Fruit fly (Drosophila melanogaster) whole organism, pupa: ENCODE results near the gene SK.

Experiments used
- CG10348 ChIP-seq: fragments of 200-800 bp; sonication (Bioruptor generic); IDR thresholded peaks from 2 replicates; pipeline ENCODE4 v1.3.6; 2022; ENCODE audit warnings: missing biosample characterization, missing genetic modification characterization
- CG12605 ChIP-seq: fragments of 200-800 bp; sonication (Bioruptor generic); IDR thresholded peaks from 2 replicates; pipeline ENCODE4 v1.3.6; 2022; ENCODE audit warnings: missing biosample characterization, missing genetic modification characterization
- CG13204 ChIP-seq: fragments of 200-800 bp; sonication (Bioruptor generic); optimal IDR thresholded peaks from 2 replicates; lab custom pipeline; 2018; ENCODE audit warnings: missing biosample characterization, mild to moderate bottlenecking, missing genetic modification characterization, moderate library complexity
- CG14655 ChIP-seq: fragments of 200-800 bp; sonication (Bioruptor generic); optimal IDR thresholded peaks from 3 replicates; lab custom pipeline; 2017; ENCODE audit warnings: mild to moderate bottlenecking, missing biosample characterization, missing genetic modification reagents, missing genetic modification characterization
- CG15710 ChIP-seq: fragments of 200-800 bp; sonication (Bioruptor generic); optimal IDR thresholded peaks from 2 replicates; lab custom pipeline; 2018; ENCODE audit warnings: missing biosample characterization, mild to moderate bottlenecking, missing genetic modification characterization, moderate library complexity
- CG17806 ChIP-seq: fragments of 200-800 bp; sonication (Bioruptor generic); optimal IDR thresholded peaks from 2 replicates; lab custom pipeline; 2018; ENCODE audit warnings: missing biosample characterization, mild to moderate bottlenecking, missing genetic modification characterization, moderate library complexity
- CG32121 ChIP-seq: fragments of 200-800 bp; sonication (Bioruptor generic); IDR thresholded peaks from 2 replicates; pipeline ENCODE4 v1.3.6; 2022; ENCODE audit warnings: missing biosample characterization, missing genetic modification characterization
- CG34367 ChIP-seq: fragments of 200-800 bp; sonication (Bioruptor generic); optimal IDR thresholded peaks from 2 replicates; lab custom pipeline; 2018; ENCODE audit warnings: missing biosample characterization, mild to moderate bottlenecking, missing genetic modification characterization
- CG4496 ChIP-seq: fragments of 200-800 bp; sonication (Bioruptor generic); IDR thresholded peaks from 3 replicates; pipeline ENCODE4 v1.3.6; 2022; ENCODE audit warnings: missing biosample characterization, missing genetic modification characterization
- CG8159 ChIP-seq: fragments of 200-800 bp; sonication (Bioruptor generic); optimal IDR thresholded peaks from 3 replicates; lab custom pipeline; 2018; ENCODE audit warnings: missing biosample characterization, mild to moderate bottlenecking, missing genetic modification characterization, moderate library complexity
- CG8301 ChIP-seq: fragments of 200-800 bp; sonication (Bioruptor generic); optimal IDR thresholded peaks from 2 replicates; lab custom pipeline; 2018; ENCODE audit warnings: missing biosample characterization, mild to moderate bottlenecking, missing genetic modification characterization
- CG9948 ChIP-seq: fragments of 200-800 bp; sonication (Bioruptor generic); optimal IDR thresholded peaks from 2 replicates; lab custom pipeline; 2018; ENCODE audit warnings: missing biosample characterization, mild to moderate bottlenecking, missing genetic modification characterization, moderate library complexity
- D1 ChIP-seq: fragments of 200-800 bp; sonication (Bioruptor generic); optimal IDR thresholded peaks from 2 replicates; lab custom pipeline; 2018; ENCODE audit warnings: missing biosample characterization, mild to moderate bottlenecking, missing genetic modification characterization, moderate library complexity
- EcR ChIP-seq: fragments of 200-800 bp; sonication (Bioruptor generic); optimal IDR thresholded peaks from 3 replicates; lab custom pipeline; 2019; ENCODE audit warnings: missing biosample characterization, missing genetic modification characterization, mild to moderate bottlenecking, moderate library complexity, missing genetic modification reagents
- Ets98B ChIP-seq: fragments of 200-800 bp; sonication (Bioruptor generic); IDR thresholded peaks from 2 replicates; pipeline ENCODE4 v1.3.6; 2022; ENCODE audit warnings: missing biosample characterization, missing genetic modification characterization
- Pif1A ChIP-seq: fragments of 200-800 bp; sonication (Bioruptor generic); optimal IDR thresholded peaks from 3 replicates; lab custom pipeline; 2016; ENCODE audit warnings: missing biosample characterization, missing genetic modification characterization
- Pif1B ChIP-seq: fragments of 200-800 bp; sonication (Bioruptor generic); optimal IDR thresholded peaks from 3 replicates; lab custom pipeline; 2016; ENCODE audit warnings: missing biosample characterization, missing genetic modification characterization
- Snoo ChIP-seq: fragments of 200-800 bp; sonication (Bioruptor generic); optimal IDR thresholded peaks from 3 replicates; lab custom pipeline; 2017; ENCODE audit warnings: missing biosample characterization, mild to moderate bottlenecking, missing genetic modification characterization, inconsistent platforms
- fd96Ca ChIP-seq: fragments of 200-800 bp; sonication (Bioruptor generic); IDR thresholded peaks from 3 replicates; pipeline ENCODE4 v1.3.6; 2022; ENCODE audit warnings: missing biosample characterization, missing genetic modification characterization
- gl ChIP-seq: fragments of 200-800 bp; sonication (Bioruptor generic); optimal IDR thresholded peaks from 2 replicates; lab custom pipeline; 2018; ENCODE audit warnings: missing biosample characterization, mild to moderate bottlenecking, missing genetic modification characterization
- rn ChIP-seq: fragments of 200-800 bp; sonication (Bioruptor generic); IDR thresholded peaks from 2 replicates; pipeline ENCODE4 v1.3.6; 2022; ENCODE audit warnings: missing biosample characterization, missing genetic modification characterization

The SK gene

DNA sequence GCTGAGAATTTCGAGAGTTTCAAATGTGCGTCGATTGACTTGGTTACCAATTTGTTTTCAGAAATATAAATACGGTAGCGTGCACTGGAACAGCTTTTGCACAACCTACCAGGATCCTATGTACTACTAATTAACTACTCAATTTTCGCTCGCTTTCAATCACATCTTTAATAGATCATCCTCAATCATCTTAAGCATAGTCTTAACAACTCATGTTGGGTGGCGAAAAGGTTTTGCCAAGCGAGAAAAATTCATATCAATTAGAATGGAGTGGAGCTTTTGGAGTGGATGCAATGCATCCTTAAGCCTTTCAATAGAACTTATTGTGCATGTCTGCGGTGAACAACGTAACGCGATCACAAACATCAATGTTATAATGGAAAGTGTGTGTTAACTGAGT is 32.7 kb upstream of the SK start, which contains the start of gene CG17764:
Gene CG17764 (minus strand): TSS at position 101 of the 400 bp plus-strand sequence.
- TF ChIP-seq Pif1A (GFP tag; lab: Kevin White, UChicago) (no peak), CG4496 (no peak), CG15710 (tag; lab: Kevin White, UChicago) (no peak), CG13204 (no peak), CG8301 (tag; lab: Kevin White, UChicago) (no peak), CG34367 (tag; lab: Kevin White, UChicago) (no peak), Snoo (no peak), CG17806 (tag; lab: Kevin White, UChicago) (no peak), CG8159 (no peak), Ets98B (GFP tag; lab: Robert Waterston, UW) (no peak), Pif1B (GFP tag; lab: Kevin White, UChicago) (no peak)

- TF ChIP-seq Pif1A (GFP tag; lab: Kevin White, UChicago) (no peak), CG32121 (GFP tag; lab: Robert Waterston, UW) (peak; percentile 17; the same call in 1 of the 2 replicates), fd96Ca (GFP tag; lab: Robert Waterston, UW) (0 out of 3 replicates have a peak, but pooled peaks have one; percentile 5), D1 (tag; lab: Kevin White, UChicago) (no peak), CG8159 (peak; percentile 1), CG9948 (tag; lab: Kevin White, UChicago) (no peak), CG17806 (tag; lab: Kevin White, UChicago) (no peak)
Observed at dm6 chrX:5308963-5309362, 31.1 kb upstream of the SK start, which contains the start of the genes Cdk7 and snf. Gene Cdk7, minus strand, starts transcription at chrX:5308983. Gene snf, plus strand, starts transcription at chrX:5309242.

DNA sequence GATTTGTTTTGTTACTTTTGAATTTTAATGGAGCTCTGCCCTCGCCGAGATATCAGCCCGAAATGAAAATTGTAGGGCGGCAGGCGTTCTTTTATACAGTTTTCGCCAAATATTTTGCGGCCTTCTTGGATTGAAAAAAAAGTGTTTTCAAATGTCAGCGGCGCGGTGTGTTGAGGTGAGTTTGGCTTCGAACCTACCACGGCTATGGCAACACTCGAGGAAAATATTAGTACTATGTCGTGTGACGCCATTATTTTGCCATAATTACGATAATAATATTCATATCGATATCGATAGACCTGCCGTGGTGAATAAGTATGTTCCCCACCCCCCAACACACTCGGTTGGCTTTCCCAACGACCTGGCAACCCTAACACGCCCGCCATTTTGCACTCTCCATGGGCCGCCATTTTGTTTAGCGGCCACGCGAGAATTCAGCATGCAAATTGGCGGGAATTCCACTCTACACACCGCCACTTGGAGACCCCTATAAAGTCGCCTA is 28.1 kb upstream of the SK start, which contains the start of the genes TrxT and dhd:
Gene TrxT (minus strand): TSS at position 51 of the 502 bp plus-strand sequence.
Gene dhd (plus strand): TSS at position 334 of the 502 bp plus-strand sequence.
- TF ChIP-seq gl (tag; lab: Kevin White, UChicago) (peak; percentile 34), CG4496 (peak; percentile 88), EcR (GFP tag; lab: Kevin White, UChicago) (no peak), fd96Ca (GFP tag; lab: Robert Waterston, UW) (peak; percentile 69), Ets98B (GFP tag; lab: Robert Waterston, UW) (peak; percentile 63), Pif1A (GFP tag; lab: Kevin White, UChicago) (no peak), CG32121 (GFP tag; lab: Robert Waterston, UW) (peak; percentile 49; the same call in 1 of the 2 replicates), CG34367 (tag; lab: Kevin White, UChicago) (peak; percentile 40), CG8159 (peak; percentile 46), CG12605 (GFP tag; lab: Robert Waterston, UW) (no peak), CG15710 (tag; lab: Kevin White, UChicago) (peak; percentile 21)
- TF ChIP-seq, all 21 proteins: peak for 8

DNA sequence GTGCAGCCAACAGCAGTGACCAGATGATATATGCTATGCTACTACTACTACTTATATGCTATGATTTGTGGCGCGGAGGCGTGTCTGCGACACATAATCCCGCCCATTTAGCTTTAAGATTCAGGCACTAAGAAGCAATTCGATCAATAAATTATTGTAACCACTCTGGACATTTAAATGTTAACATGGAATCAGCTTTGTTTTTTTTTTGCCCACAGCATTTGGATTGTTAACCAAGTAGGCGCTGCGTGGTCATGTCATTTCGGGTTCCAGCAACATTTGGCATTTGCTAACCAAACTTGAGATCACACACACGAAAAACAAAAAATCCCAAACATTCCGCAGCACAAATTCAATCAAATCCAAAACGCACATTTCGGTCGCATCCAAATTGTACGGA is 27.1 kb upstream of the SK start, which contains the start of gene CG4198:
Gene CG4198 (plus strand): TSS at position 301 of the 400 bp plus-strand sequence.
- TF ChIP-seq D1 (tag; lab: Kevin White, UChicago) (no peak), CG8159 (no peak), CG17806 (tag; lab: Kevin White, UChicago) (no peak), fd96Ca (GFP tag; lab: Robert Waterston, UW) (no peak), EcR (GFP tag; lab: Kevin White, UChicago) (no peak), CG13204 (no peak), gl (tag; lab: Kevin White, UChicago) (no peak), CG8301 (tag; lab: Kevin White, UChicago) (no peak), CG15710 (tag; lab: Kevin White, UChicago) (no peak), CG32121 (GFP tag; lab: Robert Waterston, UW) (no peak)

DNA sequence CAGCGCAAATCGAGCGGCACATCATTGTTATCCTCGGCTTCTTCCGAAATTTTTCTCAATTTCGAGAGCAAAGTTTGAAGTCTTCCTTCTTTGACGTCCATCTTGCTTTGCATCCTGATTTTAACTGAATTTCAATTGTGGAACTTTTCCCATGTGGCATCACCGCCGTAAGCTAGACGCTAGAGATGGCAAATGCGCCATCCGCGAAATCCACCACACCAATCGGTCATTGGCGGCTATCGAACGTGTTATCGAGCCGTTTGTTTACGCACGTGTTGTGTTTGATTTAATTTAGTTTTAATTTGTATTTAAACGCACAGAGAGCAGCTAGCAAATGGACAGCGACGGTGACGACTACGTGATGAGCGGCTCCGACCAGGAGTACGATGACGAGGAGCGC is 22.9 kb upstream of the SK start, which contains the start of the genes CG15930 and Sas10:
Gene CG15930 (minus strand): TSS at position 126 of the 400 bp plus-strand sequence.
Gene Sas10 (plus strand): TSS at position 240 of the 400 bp plus-strand sequence.
- no peak for TF ChIP-seq CG34367 (tag; lab: Kevin White, UChicago)
- no peak for TF ChIP-seq CG17806 (tag; lab: Kevin White, UChicago)
- TF ChIP-seq CG4496, result no peak
- no peak for TF ChIP-seq CG8159
- TF ChIP-seq rn (GFP tag; lab: Robert Waterston, UW), result no peak
- TF ChIP-seq CG10348, result no peak
- TF ChIP-seq Pif1A (GFP tag; lab: Kevin White, UChicago), result no peak
- no peak for TF ChIP-seq Pif1B (GFP tag; lab: Kevin White, UChicago)
- no peak for TF ChIP-seq CG15710 (tag; lab: Kevin White, UChicago)
- TF ChIP-seq Ets98B (GFP tag; lab: Robert Waterston, UW), result no peak
- TF ChIP-seq CG8301 (tag; lab: Kevin White, UChicago), result no peak
- TF ChIP-seq CG13204, result no peak
- no peak for TF ChIP-seq EcR (GFP tag; lab: Kevin White, UChicago)
- no peak for TF ChIP-seq CG32121 (GFP tag; lab: Robert Waterston, UW)
- no peak for TF ChIP-seq fd96Ca (GFP tag; lab: Robert Waterston, UW)

- TF ChIP-seq CG17806 (tag; lab: Kevin White, UChicago) (peak; percentile 50), CG34367 (tag; lab: Kevin White, UChicago) (peak; percentile 58), CG14655 (GFP tag; lab: Kevin White, UChicago) (no peak), CG15710 (tag; lab: Kevin White, UChicago) (peak; percentile 72), CG10348 (no peak), gl (tag; lab: Kevin White, UChicago) (peak; percentile 47), CG8159 (peak; percentile 54), D1 (tag; lab: Kevin White, UChicago) (no peak), Ets98B (GFP tag; lab: Robert Waterston, UW) (peak; percentile 60), Pif1A (GFP tag; lab: Kevin White, UChicago) (no peak), CG32121 (GFP tag; lab: Robert Waterston, UW) (peak; percentile 63), fd96Ca (GFP tag; lab: Robert Waterston, UW) (peak; percentile 79), CG13204 (no peak), CG9948 (tag; lab: Kevin White, UChicago) (peak; percentile 51), Snoo (peak; percentile 72), CG12605 (GFP tag; lab: Robert Waterston, UW) (peak; percentile 54), CG4496 (peak; percentile 84; the same call in 2 of the 3 replicates), Pif1B (GFP tag; lab: Kevin White, UChicago) (no peak)
- TF ChIP-seq, all 21 proteins: peak for 12
Observed at dm6 chrX:5322459-5322883, 17.6 kb upstream of the SK start, which contains the start of gene Rnp4F. Gene Rnp4F, minus strand, starts transcription at chrX:5322696.
